Worm (Caenorhabditis elegans): Measurements from ENCODE around the gene E02C12.6.

E02C12.6 gene

ce11 chrV:9370986-9371385 is at the start of gene E02C12.6:
Gene E02C12.6, minus strand, starts transcription at chrV:9371086.
- no peak for TF ChIP-seq nhr-76 (tag; optimal IDR thresholded peaks at IDR 0.05)
- TF ChIP-seq ztf-11 (tag; optimal IDR thresholded peaks at IDR 0.05) = no peak
- no peak for TF ChIP-seq tbx-8 (GFP tag; optimal IDR thresholded peaks at IDR 0.05)
- no peak for TF ChIP-seq mab-5 (tag; optimal IDR thresholded peaks at IDR 0.05)
- no peak for TF ChIP-seq nhr-2 (tag; optimal IDR thresholded peaks at IDR 0.05)
- no peak for TF ChIP-seq lsy-2 (tag; optimal IDR thresholded peaks at IDR 0.05)
- no peak for TF ChIP-seq nhr-12 (tag; optimal IDR thresholded peaks at IDR 0.05)
- TF ChIP-seq zip-8 (tag; optimal IDR thresholded peaks at IDR 0.05) = no peak

- TF ChIP-seq pha-4 (tag; optimal IDR thresholded peaks at IDR 0.05) (no peak), hlh-1 (tag; optimal IDR thresholded peaks at IDR 0.05) (no peak), mep-1 (tag; optimal IDR thresholded peaks at IDR 0.05) (no peak), ces-1 (GFP tag; optimal IDR thresholded peaks at IDR 0.05) (no peak), ztf-11 (tag; optimal IDR thresholded peaks at IDR 0.05) (no peak), tbx-8 (GFP tag; optimal IDR thresholded peaks at IDR 0.05) (no peak), drap-1 (GFP tag; optimal IDR thresholded peaks at IDR 0.05) (no peak), elt-3 (tag; optimal IDR thresholded peaks at IDR 0.05) (no peak), zip-8 (tag; optimal IDR thresholded peaks at IDR 0.05) (no peak), lin-13 (tag; optimal IDR thresholded peaks at IDR 0.05) (no peak), sem-2 (GFP tag; optimal IDR thresholded peaks at IDR 0.05) (no peak), lin-32 (GFP tag; optimal IDR thresholded peaks at IDR 0.05) (no peak), lsy-2 (tag; optimal IDR thresholded peaks at IDR 0.05) (no peak), unc-62 (GFP tag; optimal IDR thresholded peaks at IDR 0.05) (no peak), bed-3 (GFP tag; optimal IDR thresholded peaks at IDR 0.05) (no peak), ceh-43 (GFP tag; optimal IDR thresholded peaks at IDR 0.05) (no peak), snpc-4 (tag; optimal IDR thresholded peaks at IDR 0.05) (no peak), unc-39 (tag; optimal IDR thresholded peaks at IDR 0.05) (no peak), nhr-28 (tag; optimal IDR thresholded peaks at IDR 0.05) (no peak)
Measured at ce11 chrV:9416624-9417023, 45.7 kb upstream of the E02C12.6 start, which contains the start of gene F36D4.1. Gene F36D4.1, plus strand, starts transcription at chrV:9416924.

- TF ChIP-seq tbx-8 (GFP tag; optimal IDR thresholded peaks at IDR 0.05) = no peak
- TF ChIP-seq snpc-4 (tag; optimal IDR thresholded peaks at IDR 0.05) = no peak
- no peak for TF ChIP-seq mep-1 (tag; optimal IDR thresholded peaks at IDR 0.05)
Measured at ce11 chrV:9414516-9414915, 43.6 kb upstream of the E02C12.6 start, which contains the start of gene F36D4.4. Gene F36D4.4, minus strand, starts transcription at chrV:9414616.

ce11 chrV:9408869-9409268 is 38.0 kb upstream of the E02C12.6 start:
- TF ChIP-seq ceh-83 (GFP tag; optimal IDR thresholded peaks at IDR 0.05) = no peak
- peak; percentile 21 for TF ChIP-seq ces-1 (GFP tag; optimal IDR thresholded peaks at IDR 0.05)

- TF ChIP-seq sem-2 (GFP tag; optimal IDR thresholded peaks at IDR 0.05) = no peak
Measured at ce11 chrV:9406890-9407289, 36.0 kb upstream of the E02C12.6 start.

ce11 chrV:9399886-9400373 is 29.0 kb upstream of the E02C12.6 start, which contains the start of gene trpp-4:
Gene trpp-4, plus strand, starts transcription at chrV:9400327.
- TF ChIP-seq ces-1 (GFP tag; optimal IDR thresholded peaks at IDR 0.05) (peak; percentile 85), drap-1 (GFP tag; optimal IDR thresholded peaks at IDR 0.05) (no peak)

- peak; percentile 45 for TF ChIP-seq ceh-43 (GFP tag; optimal IDR thresholded peaks at IDR 0.05)
- peak; percentile 51 for TF ChIP-seq mls-2 (tag; optimal IDR thresholded peaks at IDR 0.05)
- peak; percentile 90 for TF ChIP-seq ham-2 (GFP tag; optimal IDR thresholded peaks at IDR 0.05)
- no peak for TF ChIP-seq zip-8 (tag; optimal IDR thresholded peaks at IDR 0.05)
Measured at ce11 chrV:9394938-9395639, 24.2 kb upstream of the E02C12.6 start.

- no peak for TF ChIP-seq lsy-2 (tag; optimal IDR thresholded peaks at IDR 0.05)
- no peak for TF ChIP-seq mab-5 (tag; optimal IDR thresholded peaks at IDR 0.05)
- TF ChIP-seq nhr-12 (tag; optimal IDR thresholded peaks at IDR 0.05) = no peak
- no peak for TF ChIP-seq snpc-4 (tag; optimal IDR thresholded peaks at IDR 0.05)
- no peak for TF ChIP-seq nhr-76 (tag; optimal IDR thresholded peaks at IDR 0.05)
- TF ChIP-seq pha-4 (tag; optimal IDR thresholded peaks at IDR 0.05) = no peak
- TF ChIP-seq sptf-1 (tag; optimal IDR thresholded peaks at IDR 0.05) = no peak
- no peak for TF ChIP-seq nhr-28 (tag; optimal IDR thresholded peaks at IDR 0.05)
- TF ChIP-seq tbx-8 (GFP tag; optimal IDR thresholded peaks at IDR 0.05) = no peak
Measured at ce11 chrV:9391959-9392358, 21.1 kb upstream of the E02C12.6 start.

Data from whole organism, mixed stage, embryonic.